Worm (Caenorhabditis elegans): ENCODE measurements around the gene bath-27.

The bath-27 gene

DNA sequence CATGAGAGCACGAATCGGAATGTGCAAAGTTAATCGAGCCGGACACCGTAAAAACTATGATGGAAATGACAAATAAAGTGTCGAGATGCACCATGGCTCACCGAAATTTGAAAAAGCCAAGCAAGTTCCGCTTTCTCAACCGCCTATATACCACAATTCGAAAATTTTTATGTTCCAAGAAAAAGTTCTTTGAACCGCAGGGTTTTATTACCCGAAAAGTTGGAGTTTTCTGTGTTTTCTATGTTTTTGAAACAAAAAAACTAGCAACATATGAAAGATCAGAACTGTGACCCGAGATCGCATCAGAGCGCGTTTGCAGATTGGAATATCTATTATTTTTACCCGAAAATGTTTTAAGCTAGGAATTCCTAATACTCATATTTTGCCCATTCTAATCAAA lies 31.8 kb upstream of the bath-27 start, which contains the start of gene Y46D2A.3:
Gene Y46D2A.3, minus strand, starts transcription at position 101 of the 400 bp plus-strand sequence.
- no peak for TF ChIP-seq blmp-1 (tag; optimal IDR thresholded peaks at IDR 0.05)

DNA sequence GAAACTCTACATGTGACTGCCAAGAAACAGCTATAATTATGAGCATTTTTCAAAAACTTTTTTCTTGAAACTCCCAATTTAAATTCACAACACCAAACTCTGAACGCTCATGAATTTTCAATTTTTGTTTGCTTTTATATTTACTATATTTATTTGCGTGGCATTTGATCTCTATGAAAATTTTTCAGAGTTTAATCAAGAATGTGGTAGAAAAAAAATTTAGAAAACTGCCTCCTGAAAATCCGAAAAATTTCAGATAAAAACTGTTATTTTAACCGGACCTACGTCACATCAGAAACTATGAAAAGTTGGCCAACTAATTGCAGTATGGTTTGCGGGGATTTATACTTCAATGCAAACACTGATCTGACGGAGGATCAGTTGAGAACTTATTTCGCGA lies 26.9 kb upstream of the bath-27 start, which contains the start of gene irld-27:
Gene irld-27, plus strand, starts transcription at position 301 of the 400 bp plus-strand sequence.
- TF ChIP-seq lin-13 (GFP tag; optimal IDR thresholded peaks at IDR 0.05) (no peak), C34B4.2 (tag; optimal IDR thresholded peaks at IDR 0.05) (no peak), pqm-1 (tag; optimal IDR thresholded peaks at IDR 0.05) (no peak), C04F5.9 (tag; optimal IDR thresholded peaks at IDR 0.05) (no peak), jun-1 (tag; optimal IDR thresholded peaks at IDR 0.05) (no peak), pax-3 (tag; optimal IDR thresholded peaks at IDR 0.05) (no peak), skn-1 (tag; optimal IDR thresholded peaks at IDR 0.05) (no peak), unc-98 (GFP tag; IDR thresholded peaks at IDR 0.05) (no peak), C16A3.4 (tag; optimal IDR thresholded peaks at IDR 0.05) (no peak), nhr-76 (tag; optimal IDR thresholded peaks at IDR 0.05) (no peak), sox-4 (tag; optimal IDR thresholded peaks at IDR 0.05) (no peak), zip-4 (GFP tag; optimal IDR thresholded peaks at IDR 0.05) (no peak), swsn-7 (tag; optimal IDR thresholded peaks at IDR 0.05) (no peak), unc-62 (GFP tag; optimal IDR thresholded peaks at IDR 0.05) (no peak), ceh-82 (tag; optimal IDR thresholded peaks at IDR 0.05) (no peak), lir-3 (tag; optimal IDR thresholded peaks at IDR 0.05; ENCODE audit: poor library complexity) (no peak), egl-13 (tag; optimal IDR thresholded peaks at IDR 0.05) (no peak), lsy-2 (tag; optimal IDR thresholded peaks at IDR 0.05) (no peak)

DNA sequence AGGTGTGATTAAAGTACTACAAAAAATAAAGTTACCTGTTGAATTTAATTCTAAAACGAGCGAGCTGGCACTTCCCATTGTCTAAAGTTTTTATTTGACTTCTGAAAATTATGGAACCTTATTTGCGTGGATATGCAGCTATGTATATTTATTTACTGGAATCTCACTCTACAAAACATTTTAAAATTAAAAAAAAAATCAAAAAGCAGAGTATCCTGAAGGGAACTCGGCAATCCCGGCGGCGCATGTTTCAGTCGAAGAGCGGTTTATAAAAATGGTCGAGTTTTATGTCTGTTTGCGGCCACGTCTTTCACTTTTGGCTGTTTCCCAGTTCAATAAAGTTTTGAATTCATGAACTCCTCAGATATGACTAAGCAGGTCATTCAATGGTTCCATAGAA lies 21.9 kb upstream of the bath-27 start, which contains the start of gene F14D2.19:
Gene F14D2.19, minus strand, starts transcription at position 101 of the 400 bp plus-strand sequence.
- TF ChIP-seq ces-1 (GFP tag; optimal IDR thresholded peaks at IDR 0.05) (no peak), nhr-76 (tag; optimal IDR thresholded peaks at IDR 0.05) (no peak), ztf-4 (tag; optimal IDR thresholded peaks at IDR 0.05) (no peak), nhr-84 (tag; optimal IDR thresholded peaks at IDR 0.05) (no peak), ama-1 (optimal IDR thresholded peaks at IDR 0.05) (no peak), nhr-71 (tag; optimal IDR thresholded peaks at IDR 0.05) (no peak), isw-1 (GFP tag; IDR thresholded peaks at IDR 0.05) (no peak), nhr-11 (tag; optimal IDR thresholded peaks at IDR 0.05) (no peak), C34B4.2 (tag; optimal IDR thresholded peaks at IDR 0.05) (no peak)

DNA sequence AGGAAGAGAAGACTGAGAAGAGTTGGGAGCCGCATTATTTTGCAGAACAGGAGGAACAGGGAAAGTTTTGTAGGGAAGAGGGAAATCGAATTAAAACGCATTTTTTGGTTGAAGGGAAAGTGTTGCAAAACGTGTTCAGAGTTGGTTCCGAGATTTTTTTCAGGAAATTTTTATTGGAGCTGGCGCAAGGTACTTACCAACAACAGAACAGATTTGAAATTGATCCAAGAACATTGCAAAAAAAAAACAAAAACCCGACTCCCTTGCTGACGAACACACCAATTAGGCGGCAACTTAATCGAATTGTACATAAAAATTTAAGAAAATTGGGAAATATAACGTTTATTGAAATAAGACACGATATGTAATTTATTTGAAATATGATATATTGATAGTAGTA lies 20.4 kb upstream of the bath-27 start, which contains the start of gene F14D2.7:
Gene F14D2.7, minus strand, starts transcription at position 101 of the 400 bp plus-strand sequence.
- TF ChIP-seq aha-1 (tag; optimal IDR thresholded peaks at IDR 0.05) (no peak), lsy-2 (tag; optimal IDR thresholded peaks at IDR 0.05) (no peak), sptf-1 (tag; optimal IDR thresholded peaks at IDR 0.05) (no peak), hlh-17 (GFP tag; optimal IDR thresholded peaks at IDR 0.05; ENCODE audit: borderline replicate concordance) (no peak), alr-1 (tag; optimal IDR thresholded peaks at IDR 0.05; ENCODE audit: borderline replicate concordance) (no peak), jun-1 (tag; optimal IDR thresholded peaks at IDR 0.05) (no peak), grh-1 (GFP tag; IDR thresholded peaks at IDR 0.05) (no peak), nhr-11 (tag; optimal IDR thresholded peaks at IDR 0.05) (no peak), nhr-85 (tag) (no peak), skn-1 (tag; optimal IDR thresholded peaks at IDR 0.05) (no peak), lin-15B (tag; optimal IDR thresholded peaks at IDR 0.05) (no peak), sox-4 (tag; optimal IDR thresholded peaks at IDR 0.05) (no peak)

DNA sequence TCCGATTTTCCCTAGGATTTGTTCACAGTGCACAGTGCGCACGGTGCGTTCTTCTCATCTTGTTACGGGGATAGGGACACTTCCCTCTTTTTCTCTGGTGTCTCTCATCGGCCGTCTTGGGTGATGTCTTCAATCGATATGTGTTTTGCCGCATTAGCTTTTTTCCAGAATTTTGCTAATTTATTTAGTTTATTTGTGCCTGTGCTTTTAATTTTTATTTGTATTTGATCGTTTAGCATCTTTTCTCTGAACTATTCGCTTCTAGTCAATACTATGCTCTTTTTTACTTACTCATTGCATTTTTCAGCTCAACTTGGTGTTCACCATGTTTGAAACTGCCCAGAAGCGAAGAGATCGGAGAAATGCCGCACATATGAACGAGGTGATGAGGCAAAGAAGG lies 18.7 kb upstream of the bath-27 start, which contains the start of gene F14D2.5:
Gene F14D2.5, plus strand, starts transcription at position 301 of the 400 bp plus-strand sequence.
- TF ChIP-seq ztf-4 (tag; optimal IDR thresholded peaks at IDR 0.05) (no peak), nhr-19 (GFP tag; conservative IDR thresholded peaks at IDR 0.05) (no peak), fkh-4 (tag; optimal IDR thresholded peaks at IDR 0.05; ENCODE audit: borderline replicate concordance) (no peak), elt-2 (tag; optimal IDR thresholded peaks at IDR 0.05) (no peak), snu-23 (GFP tag; optimal IDR thresholded peaks at IDR 0.05) (no peak), mef-2 (tag; optimal IDR thresholded peaks at IDR 0.05) (no peak), aha-1 (tag; optimal IDR thresholded peaks at IDR 0.05) (no peak), Y116A8C.19 (tag; optimal IDR thresholded peaks at IDR 0.05; ENCODE audit: borderline replicate concordance) (no peak), lsy-2 (tag; optimal IDR thresholded peaks at IDR 0.05) (no peak), nhr-11 (tag; optimal IDR thresholded peaks at IDR 0.05) (no peak), fkh-8 (tag; optimal IDR thresholded peaks at IDR 0.05) (no peak), tlp-1 (tag; optimal IDR thresholded peaks at IDR 0.05) (no peak), nhr-28 (tag; optimal IDR thresholded peaks at IDR 0.05) (no peak), sptf-1 (tag; optimal IDR thresholded peaks at IDR 0.05) (no peak), unc-62 (GFP tag; optimal IDR thresholded peaks at IDR 0.05) (no peak), efl-3 (GFP tag; optimal IDR thresholded peaks at IDR 0.05) (no peak), pqm-1 (tag; optimal IDR thresholded peaks at IDR 0.05) (no peak), zip-4 (GFP tag; optimal IDR thresholded peaks at IDR 0.05) (no peak), unc-86 (tag; optimal IDR thresholded peaks at IDR 0.05) (no peak), dsc-1 (tag; optimal IDR thresholded peaks at IDR 0.05) (no peak)

All from whole organism, L1 larva.